Worm (Caenorhabditis elegans) whole organism, dauer: ENCODE measurements around the gene fbxa-197.
"Not testable (repeated sequence)": the region's sequence is repeated elsewhere in the genome, so short reads cannot be mapped to it uniquely, and the experiment has no call there.

Experiments
- unc-62 ChIP-seq: sonication (generic microtip); optimal IDR thresholded peaks from 2 replicates; lab custom pipeline; 2017; ENCODE audit warnings: missing biosample characterization, missing genetic modification reagents, missing genetic modification characterization

fbxa-197 gene

ce11 chrV:15900564-15900963 is 33.1 kb downstream of the fbxa-197 start:
- no peak for TF ChIP-seq unc-62 (GFP tag; lab: Kevin White, UChicago)

ce11 chrV:15905530-15905929 is 38.1 kb downstream of the fbxa-197 start, which contains the start of the genes F35E8.1 and F35E8.2:
Gene F35E8.1, minus strand, starts transcription at chrV:15905630.
Gene F35E8.2, plus strand, starts transcription at chrV:15905661.
- TF ChIP-seq unc-62 (GFP tag; lab: Kevin White, UChicago), result not testable (repeated sequence)

DNA sequence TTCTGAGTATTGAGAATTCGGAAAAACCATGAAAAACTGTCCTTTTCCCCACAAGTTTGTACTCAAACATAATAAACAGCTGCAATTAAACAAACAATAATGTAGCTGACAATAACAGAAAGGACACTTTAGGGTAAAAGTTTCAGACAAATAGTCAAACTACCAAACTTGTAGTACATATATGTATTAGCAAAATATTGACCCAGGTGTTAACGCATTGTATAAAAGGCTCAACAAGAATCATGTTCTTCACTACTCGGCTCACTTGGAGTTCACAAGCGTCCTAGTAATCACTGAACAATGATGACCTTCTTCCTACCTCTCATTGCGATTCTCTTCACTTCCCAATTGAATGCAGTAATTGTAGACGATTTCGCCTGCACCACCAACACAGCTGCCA is 44.4 kb downstream of the fbxa-197 start, which contains the start of gene F35E8.6:
TSS of gene F35E8.6 (plus strand) at position 301 of the 400 bp plus-strand sequence.
- TF ChIP-seq unc-62 (GFP tag; lab: Kevin White, UChicago), result no peak

DNA sequence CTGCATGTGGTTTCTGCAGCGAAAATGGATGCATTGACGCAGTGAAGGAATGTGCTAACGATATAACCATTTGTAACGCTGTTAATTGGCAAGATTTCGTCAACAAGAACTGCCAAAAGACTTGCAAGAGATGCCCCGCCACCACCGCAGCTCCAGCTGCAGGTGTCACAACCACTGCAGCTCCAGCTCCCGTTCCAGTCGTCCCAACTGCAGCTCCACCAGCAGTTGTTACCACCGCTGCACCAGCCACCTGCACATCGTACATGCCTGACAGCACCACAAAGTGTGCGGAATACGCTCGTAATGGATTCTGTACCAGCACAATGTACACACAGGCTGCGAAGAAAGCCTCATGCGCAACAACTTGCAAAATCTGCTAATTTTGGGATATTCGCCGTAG is 45.2 kb downstream of the fbxa-197 start:
- no peak for TF ChIP-seq unc-62 (GFP tag; lab: Kevin White, UChicago)

ce11 chrV:15913714-15914113 is 46.2 kb downstream of the fbxa-197 start, which contains the start of gene F35E8.7:
Gene F35E8.7, plus strand, starts transcription at chrV:15914014.
- no peak for TF ChIP-seq unc-62 (GFP tag; lab: Kevin White, UChicago)

DNA sequence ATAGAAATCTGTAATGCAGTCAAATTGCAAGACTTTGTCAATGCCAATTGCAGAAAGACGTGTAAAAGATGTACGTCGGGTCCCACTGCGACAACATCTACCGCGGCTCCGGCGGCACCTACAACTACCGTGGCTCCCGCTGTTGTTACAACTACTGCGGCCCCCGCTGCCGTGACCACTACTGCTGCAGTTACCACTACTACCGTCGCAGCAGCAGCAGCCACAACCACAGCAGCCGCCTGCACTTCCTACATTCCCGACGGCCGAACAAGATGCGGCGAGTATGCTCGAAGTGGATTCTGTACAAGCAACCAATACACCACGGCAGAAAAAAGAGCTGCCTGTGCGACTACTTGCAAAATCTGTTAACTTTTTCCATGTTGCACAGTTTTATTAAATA is 47.3 kb downstream of the fbxa-197 start:
- no peak for TF ChIP-seq unc-62 (GFP tag; lab: Kevin White, UChicago)

ce11 chrV:15915307-15915706 is 47.8 kb downstream of the fbxa-197 start:
- TF ChIP-seq unc-62 (GFP tag; lab: Kevin White, UChicago), result no peak

DNA sequence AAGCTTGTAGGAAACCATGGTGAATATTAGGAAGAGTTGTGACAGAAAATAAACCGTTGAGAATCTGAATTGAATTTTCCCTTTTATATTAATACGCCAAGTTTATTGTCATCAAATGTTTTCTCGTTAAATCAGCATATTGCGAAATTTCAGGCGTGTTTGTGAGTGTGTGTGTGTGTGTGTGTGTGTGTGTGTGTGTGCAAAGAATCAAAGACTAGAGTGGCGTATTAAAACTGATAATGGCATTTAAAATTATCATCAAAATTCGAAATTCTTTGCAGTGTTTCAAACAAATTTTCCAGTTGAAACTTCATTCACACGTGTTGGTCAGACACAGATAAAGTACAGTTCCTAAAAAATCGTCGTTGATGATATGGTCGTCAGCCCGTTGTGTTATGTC is 48.4 kb downstream of the fbxa-197 start, which contains the start of gene gst-38:
TSS of gene gst-38 (minus strand) at position 152 of the 400 bp plus-strand sequence.
- TF ChIP-seq unc-62 (GFP tag; lab: Kevin White, UChicago), result no peak

- no peak for TF ChIP-seq unc-62 (GFP tag; lab: Kevin White, UChicago)
Observed at ce11 chrV:15917458-15917857, 50.0 kb downstream of the fbxa-197 start, which contains the start of gene F35E8.9. Gene F35E8.9, minus strand, starts transcription at chrV:15917558.
